Worm (Caenorhabditis elegans) whole organism, L1 larva: ENCODE measurements around the gene R05G6.10.

Source experiments
- pag-3 ChIP-seq: sonication (generic microtip); optimal IDR thresholded peaks from 2 replicates; lab custom pipeline; 2017; ENCODE audit warnings: missing genetic modification characterization, mild to moderate bottlenecking, missing compliant biosample characterization, antibody characterized with exemption, borderline replicate concordance; ENCODE audit not compliant: insufficient read depth

The R05G6.10 gene

ce11 chrIV:7468638-7469037, 73.7 kb downstream of the R05G6.10 start (continued):
- TF ChIP-seq pag-3 (tag; lab: Kevin White, UChicago): no peak
- TF ChIP-seq, all 84 proteins: peak for 0
